Worm (Caenorhabditis elegans) whole organism, young adult: Measurements from ENCODE around the gene C14A4.9.

ENCODE experiments used
- C06A6.2 ChIP-seq: fragments of 200-800 bp; sonication (Bioruptor generic); conservative IDR thresholded peaks from 2 replicates; pipeline ENCODE4 v1.3.6; 2022; ENCODE audit warnings: missing genetic modification characterization, missing compliant biosample characterization
- F33H1.4 ChIP-seq: fragments of 200-800 bp; sonication (Bioruptor generic); IDR thresholded peaks from 2 replicates; pipeline ENCODE4 v1.3.6; 2022; ENCODE audit warnings: missing genetic modification reagents, missing genetic modification characterization, missing compliant biosample characterization
- F37B4.10 ChIP-seq: fragments of 200-800 bp; sonication (Bioruptor generic); IDR thresholded peaks from 2 replicates; pipeline ENCODE4 v1.3.6; 2022; ENCODE audit warnings: missing genetic modification characterization, missing compliant biosample characterization
- F52B5.7 ChIP-seq: sonication (generic microtip); optimal IDR thresholded peaks from 2 replicates; lab custom pipeline; 2016; ENCODE audit warnings: mild to moderate bottlenecking, missing genetic modification characterization, missing compliant biosample characterization
- K11D2.4 ChIP-seq: fragments of 200-800 bp; sonication (Bioruptor generic); IDR thresholded peaks from 2 replicates; pipeline ENCODE4 v1.3.6; 2022; ENCODE audit warnings: missing genetic modification reagents, missing genetic modification characterization, missing compliant biosample characterization
- T07F8.4 ChIP-seq: sonication (generic microtip); optimal IDR thresholded peaks from 2 replicates; lab custom pipeline; 2016; ENCODE audit warnings: mild to moderate bottlenecking, missing genetic modification characterization, moderate library complexity, missing compliant biosample characterization
- Y53F4B.3 ChIP-seq: fragments of 200-800 bp; sonication (Bioruptor generic); IDR thresholded peaks from 2 replicates; pipeline ENCODE4 v1.3.6; 2022; ENCODE audit warnings: missing genetic modification reagents, missing genetic modification characterization, missing compliant biosample characterization
- Y95B8A.8 ChIP-seq: fragments of 200-800 bp; sonication (Bioruptor generic); IDR thresholded peaks from 2 replicates; pipeline ENCODE4 v1.3.6; 2022; ENCODE audit warnings: missing genetic modification reagents, missing genetic modification characterization, missing compliant biosample characterization
- akir-1 ChIP-seq: fragments of 200-800 bp; sonication (Bioruptor generic); optimal IDR thresholded peaks from 2 replicates; lab custom pipeline; 2018; ENCODE audit warnings: mild to moderate bottlenecking, missing genetic modification characterization, moderate library complexity, missing compliant biosample characterization
- attf-5 ChIP-seq: fragments of 200-800 bp; sonication (Bioruptor generic); optimal IDR thresholded peaks from 2 replicates; lab custom pipeline; 2018; ENCODE audit warnings: mild to moderate bottlenecking, missing genetic modification characterization, missing compliant biosample characterization
- attf-6 ChIP-seq: fragments of 200-800 bp; sonication (Bioruptor generic); IDR thresholded peaks from 2 replicates; pipeline ENCODE4 v1.3.6; 2022; ENCODE audit warnings: missing genetic modification reagents, missing genetic modification characterization, missing compliant biosample characterization
- bed-1 ChIP-seq: fragments of 200-800 bp; sonication (Bioruptor generic); IDR thresholded peaks from 2 replicates; pipeline ENCODE4 v1.3.6; 2022; ENCODE audit warnings: missing genetic modification reagents, missing genetic modification characterization, missing compliant biosample characterization
- cebp-1 ChIP-seq, 2 experiments: fragments of 200-800 bp in 1 of 2; sonication (Bioruptor generic) in 1 of 2; sonication (generic microtip) in 1 of 2; IDR thresholded peaks in 1 of 2; optimal IDR thresholded peaks in 1 of 2; 2 replicates each; pipeline versions ENCODE4 v1.3.6 to Lab custom; 2017 to 2022; ENCODE audit warnings: missing compliant biosample characterization in 2 of 2, missing genetic modification characterization in 2 of 2, mild to moderate bottlenecking in 1 of 2, missing genetic modification reagents in 1 of 2, moderate library complexity in 1 of 2
- ceh-100 ChIP-seq: fragments of 200-800 bp; sonication (Bioruptor generic); IDR thresholded peaks from 2 replicates; pipeline ENCODE4 v1.3.6; 2022; ENCODE audit warnings: missing genetic modification reagents, missing genetic modification characterization, missing compliant biosample characterization
- ceh-27 ChIP-seq: fragments of 200-800 bp; sonication (Bioruptor generic); optimal IDR thresholded peaks from 2 replicates; lab custom pipeline; 2018; ENCODE audit warnings: mild to moderate bottlenecking, missing genetic modification characterization, moderate library complexity, missing compliant biosample characterization
- chd-7 ChIP-seq: sonication (generic microtip); optimal IDR thresholded peaks from 2 replicates; lab custom pipeline; 2016; ENCODE audit warnings: mild to moderate bottlenecking, missing genetic modification characterization, moderate library complexity, missing compliant biosample characterization
- dox-1 ChIP-seq: fragments of 200-800 bp; sonication (Bioruptor generic); IDR thresholded peaks from 2 replicates; pipeline ENCODE4 v1.3.6; 2022; ENCODE audit warnings: missing genetic modification reagents, missing genetic modification characterization, missing compliant biosample characterization
- ekl-4 ChIP-seq: fragments of 200-800 bp; sonication (Bioruptor generic); IDR thresholded peaks from 2 replicates; pipeline ENCODE4 v1.3.6; 2022; ENCODE audit warnings: missing genetic modification reagents, missing genetic modification characterization, missing compliant biosample characterization
- hmg-1.2 ChIP-seq: fragments of 200-800 bp; sonication (Bioruptor generic); IDR thresholded peaks from 2 replicates; pipeline ENCODE4 v1.3.6; 2022; ENCODE audit warnings: missing genetic modification reagents, missing genetic modification characterization, missing compliant biosample characterization
- hsf-1 ChIP-seq: fragments of 200-800 bp; sonication (Bioruptor generic); IDR thresholded peaks from 2 replicates; pipeline ENCODE4 v1.3.6; 2022; ENCODE audit warnings: missing genetic modification reagents, missing genetic modification characterization, missing compliant biosample characterization
- let-607 ChIP-seq, 2 experiments: fragments of 200-800 bp in 1 of 2; sonication (Bioruptor generic) in 1 of 2; sonication (generic microtip) in 1 of 2; optimal IDR thresholded peaks; 2 replicates each; lab custom pipeline; 2016 to 2018; ENCODE audit warnings: mild to moderate bottlenecking in 2 of 2, missing compliant biosample characterization in 2 of 2, missing genetic modification characterization in 2 of 2, moderate library complexity in 2 of 2, missing genotype in 1 of 2
- lin-26 ChIP-seq: fragments of 200-800 bp; sonication (Bioruptor generic); IDR thresholded peaks from 2 replicates; pipeline ENCODE4 v1.3.6; 2022; ENCODE audit warnings: missing genetic modification reagents, missing genetic modification characterization, missing compliant biosample characterization
- lin-35 ChIP-seq, 3 experiments: fragments of 150-350 bp in 2 of 3; sonication (generic microtip) in 1 of 3; optimal IDR thresholded peaks; 2 replicates each; lab custom pipeline; 2014 to 2018; ENCODE audit warnings: missing biosample characterization in 3 of 3, missing genetic modification characterization in 3 of 3, missing genetic modification reagents in 3 of 3
- lin-40 ChIP-seq: sonication (generic microtip); optimal IDR thresholded peaks from 2 replicates; lab custom pipeline; 2016; ENCODE audit warnings: missing genetic modification characterization, mild to moderate bottlenecking, missing compliant biosample characterization, missing genotype, missing genetic modification reagents
- lir-1 ChIP-seq: fragments of 200-800 bp; sonication (Bioruptor generic); conservative IDR thresholded peaks from 2 replicates; pipeline ENCODE4 v1.3.6; 2022; ENCODE audit warnings: missing genetic modification reagents, missing genetic modification characterization, missing compliant biosample characterization
- madf-6 ChIP-seq: fragments of 200-800 bp; sonication (Bioruptor generic); IDR thresholded peaks from 2 replicates; pipeline ENCODE4 v1.3.6; 2022; ENCODE audit warnings: missing genetic modification reagents, missing genetic modification characterization, missing compliant biosample characterization
- mcd-1 ChIP-seq: fragments of 200-800 bp; sonication (Bioruptor generic); IDR thresholded peaks from 2 replicates; pipeline ENCODE4 v1.3.6; 2022; ENCODE audit warnings: missing genetic modification reagents, missing genetic modification characterization, missing compliant biosample characterization
- nfyb-1 ChIP-seq: fragments of 200-800 bp; sonication (Bioruptor generic); IDR thresholded peaks from 2 replicates; pipeline ENCODE4 v1.3.6; 2022; ENCODE audit warnings: missing genetic modification reagents, missing genetic modification characterization, missing compliant biosample characterization
- nhr-120 ChIP-seq: fragments of 200-800 bp; sonication (Bioruptor generic); IDR thresholded peaks from 2 replicates; pipeline ENCODE4 v1.3.6; 2022; ENCODE audit warnings: missing genetic modification characterization, missing compliant biosample characterization
- nhr-27 ChIP-seq: fragments of 200-800 bp; sonication (Bioruptor generic); optimal IDR thresholded peaks from 2 replicates; lab custom pipeline; 2018; ENCODE audit warnings: mild to moderate bottlenecking, missing genetic modification characterization, moderate library complexity, missing compliant biosample characterization
- nhr-80 ChIP-seq: sonication (generic microtip); optimal IDR thresholded peaks from 2 replicates; lab custom pipeline; 2016; ENCODE audit warnings: missing genetic modification characterization, missing compliant biosample characterization
- rpc-1 ChIP-seq, 2 experiments: fragments of 150-350 bp in 1 of 2; sonication (generic microtip) in 1 of 2; optimal IDR thresholded peaks; 2 replicates each; lab custom pipeline; 2014 to 2018; ENCODE audit warnings: missing biosample characterization in 1 of 2, missing genetic modification characterization in 1 of 2, missing genetic modification reagents in 1 of 2, missing genotype in 1 of 2
- snpc-4 ChIP-seq, 5 experiments: fragments of 150-350 bp in 1 of 5; sonication (generic microtip) in 4 of 5; optimal IDR thresholded peaks; 2 replicates each; lab custom pipeline; 2014 to 2018; ENCODE audit warnings: missing genetic modification characterization in 5 of 5, missing biosample characterization in 3 of 5, antibody characterized with exemption in 2 of 5, mild to moderate bottlenecking in 2 of 5, missing compliant biosample characterization in 2 of 5, missing genotype in 2 of 5, moderate library complexity in 2 of 5, missing genetic modification reagents in 1 of 5
- somi-1 ChIP-seq: fragments of 200-800 bp; sonication (Bioruptor generic); optimal IDR thresholded peaks from 2 replicates; lab custom pipeline; 2018; ENCODE audit warnings: mild to moderate bottlenecking, missing genetic modification characterization, missing compliant biosample characterization
- tbp1 ChIP-seq: fragments of 200-800 bp; sonication (Bioruptor generic); optimal IDR thresholded peaks from 2 replicates; lab custom pipeline; 2018; ENCODE audit warnings: mild to moderate bottlenecking, missing genetic modification characterization, missing compliant biosample characterization
- tlf-1 ChIP-seq: fragments of 200-800 bp; sonication (Bioruptor generic); optimal IDR thresholded peaks from 2 replicates; lab custom pipeline; 2018; ENCODE audit warnings: mild to moderate bottlenecking, missing genetic modification characterization, missing compliant biosample characterization
- xnd-1 ChIP-seq: sonication (generic microtip); optimal IDR thresholded peaks from 2 replicates; lab custom pipeline; 2016; ENCODE audit warnings: missing genotype, missing genetic modification reagents, missing genetic modification characterization, missing compliant biosample characterization
- zfh-2 ChIP-seq: fragments of 200-800 bp; sonication (Bioruptor generic); conservative IDR thresholded peaks from 2 replicates; pipeline ENCODE4 v1.3.6; 2022; ENCODE audit warnings: missing genetic modification reagents, missing genetic modification characterization, missing compliant biosample characterization
- ztf-26 ChIP-seq: sonication (generic microtip); optimal IDR thresholded peaks from 2 replicates; lab custom pipeline; 2017; ENCODE audit warnings: missing genetic modification characterization, missing compliant biosample characterization

The C14A4.9 gene

DNA sequence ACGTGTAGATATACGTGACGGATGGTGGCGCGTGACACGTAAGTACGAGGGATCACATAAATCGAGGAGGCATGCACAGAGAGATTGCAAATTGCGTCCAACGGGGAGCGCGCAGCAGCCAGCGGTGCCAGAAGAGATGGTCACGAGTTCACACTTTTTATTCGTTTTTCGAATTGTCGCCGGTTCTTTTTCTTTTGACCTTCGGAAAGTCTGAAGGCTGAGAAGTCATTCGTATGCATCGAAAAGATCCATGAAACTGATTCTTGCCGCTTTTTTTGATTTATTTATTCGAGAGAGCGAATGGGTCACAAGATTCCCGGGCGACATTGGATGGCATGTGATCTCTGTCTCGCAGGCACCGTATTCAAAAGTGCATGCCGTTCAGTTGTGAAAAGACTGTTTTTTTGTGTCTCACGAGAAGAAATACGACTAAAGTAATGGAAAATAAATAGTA, 40.1 kb upstream of the C14A4.9 start:
- no peak for TF ChIP-seq tlf-1 (GFP tag; lab: Kevin White, UChicago)
- no peak for TF ChIP-seq let-607 (tag; optimal IDR thresholded peaks at IDR 0.05; lab: Kevin White, UChicago)
- no peak for TF ChIP-seq attf-6
- peak in 1 of 3 experiments; percentile 35 for TF ChIP-seq lin-35 (GFP tag; optimal IDR thresholded peaks at IDR 0.05; lab: Kevin White, UChicago)
- TF ChIP-seq K11D2.4 (GFP tag; lab: Robert Waterston, UW) = peak; percentile 85
- peak; percentile 51; the same call in 1 of the 2 replicates for TF ChIP-seq lir-1
- TF ChIP-seq lin-40 (tag; lab: Kevin White, UChicago) = peak; percentile 4
- TF ChIP-seq somi-1 (GFP tag; lab: Kevin White, UChicago) = peak; percentile 43
- TF ChIP-seq ceh-100 (GFP tag; lab: Robert Waterston, UW) = no peak
- TF ChIP-seq lin-26 = peak; percentile 28; the same call in 1 of the 2 replicates
- no peak for TF ChIP-seq F37B4.10 (GFP tag; lab: Robert Waterston, UW)
- no peak for TF ChIP-seq Y53F4B.3
- TF ChIP-seq zfh-2 (GFP tag; lab: Robert Waterston, UW) = peak; percentile 78
- TF ChIP-seq T07F8.4 = no peak
- TF ChIP-seq dox-1 (GFP tag; lab: Robert Waterston, UW) = peak; percentile 53; the same call in 1 of the 2 replicates
- peak; percentile 45 for TF ChIP-seq tbp1 (GFP tag; lab: Kevin White, UChicago)
- no peak for TF ChIP-seq akir-1 (GFP tag; lab: Kevin White, UChicago)
- TF ChIP-seq ceh-27 (GFP tag; lab: Kevin White, UChicago) = no peak
- peak; percentile 50; the same call in 1 of the 2 replicates for TF ChIP-seq ekl-4 (GFP tag; lab: Robert Waterston, UW)
- peak; percentile 2 for TF ChIP-seq F52B5.7 (tag; lab: Kevin White, UChicago)
- TF ChIP-seq chd-7 (tag; lab: Kevin White, UChicago) = peak; percentile 38
- 0 out of 2 replicates have a peak, but pooled peaks have one; percentile 50 for TF ChIP-seq nfyb-1 (GFP tag; lab: Robert Waterston, UW)
- TF ChIP-seq C06A6.2 = peak; percentile 48
- TF ChIP-seq F33H1.4 = no peak
- TF ChIP-seq madf-6 (GFP tag; lab: Robert Waterston, UW) = 0 out of 2 replicates have a peak, but pooled peaks have one; percentile 21
- no peak for TF ChIP-seq nhr-80 (tag; lab: Kevin White, UChicago)
- no peak for TF ChIP-seq nhr-27
- no peak for TF ChIP-seq rpc-1 (optimal IDR thresholded peaks at IDR 0.05; lab: Kevin White, UChicago)
- no peak for TF ChIP-seq rpc-1 (tag; optimal IDR thresholded peaks at IDR 0.05; lab: Kevin White, UChicago)
- 0 out of 2 replicates have a peak, but pooled peaks have one; percentile 13 for TF ChIP-seq hsf-1 (GFP tag; lab: Robert Waterston, UW)
- TF ChIP-seq cebp-1 (GFP tag; IDR thresholded peaks at IDR 0.05; lab: Robert Waterston, UW) = no peak
- peak; percentile 74 for TF ChIP-seq cebp-1 (tag; optimal IDR thresholded peaks at IDR 0.05; lab: Kevin White, UChicago)
- peak; percentile 39; the same call in 1 of the 2 replicates for TF ChIP-seq mcd-1 (GFP tag; lab: Robert Waterston, UW)
- TF ChIP-seq bed-1 (GFP tag; lab: Robert Waterston, UW) = 0 out of 2 replicates have a peak, but pooled peaks have one; percentile 4
- TF ChIP-seq nhr-120 (GFP tag; lab: Robert Waterston, UW) = no peak
- no peak for TF ChIP-seq xnd-1 (tag; lab: Kevin White, UChicago)
- 0 out of 2 replicates have a peak, but pooled peaks have one; percentile 24 for TF ChIP-seq Y95B8A.8 (GFP tag; lab: Robert Waterston, UW)
- TF ChIP-seq attf-5 (GFP tag; lab: Kevin White, UChicago) = peak; percentile 37
- no peak for TF ChIP-seq snpc-4 (GFP tag; optimal IDR thresholded peaks at IDR 0.05; lab: Kevin White, UChicago)
- TF ChIP-seq snpc-4 (tag; optimal IDR thresholded peaks at IDR 0.05; lab: Kevin White, UChicago) = peak in 1 of 4 experiments; percentile 39
- TF ChIP-seq hmg-1.2 (GFP tag; lab: Robert Waterston, UW) = peak; percentile 62
- TF ChIP-seq ztf-26 (tag; lab: Kevin White, UChicago) = peak; percentile 44
